Fruit fly (Drosophila melanogaster) whole organism, embryonic: ENCODE results near the gene Kaz1-ORFB.

Source experiments
- Abd-B ChIP-seq: fragments of 200-800 bp; sonication (Bioruptor generic); optimal IDR thresholded peaks from 2 replicates; lab custom pipeline; 2018; ENCODE audit warnings: missing biosample characterization, mild to moderate bottlenecking, missing genetic modification characterization, moderate library complexity
- Blimp-1 ChIP-seq: fragments of 200-800 bp; sonication (Bioruptor generic); optimal IDR thresholded peaks from 3 replicates; lab custom pipeline; 2018; ENCODE audit warnings: missing biosample characterization, missing genetic modification characterization, mild to moderate bottlenecking, moderate library complexity, missing genetic modification reagents
- CG10267 ChIP-seq: fragments of 200-800 bp; sonication (Bioruptor generic); optimal IDR thresholded peaks from 2 replicates; lab custom pipeline; 2018; ENCODE audit warnings: missing biosample characterization, mild to moderate bottlenecking, missing genetic modification characterization, moderate library complexity
- CG11695 ChIP-seq: fragments of 200-800 bp; sonication (Bioruptor generic); IDR thresholded peaks from 3 replicates; pipeline ENCODE4 v1.3.6; 2022; ENCODE audit warnings: missing biosample characterization, missing genetic modification characterization
- CG12071 ChIP-seq: fragments of 200-800 bp; sonication (Bioruptor generic); optimal IDR thresholded peaks from 3 replicates; lab custom pipeline; 2018; ENCODE audit warnings: missing biosample characterization, mild to moderate bottlenecking, missing genetic modification characterization
- CG12219 ChIP-seq: fragments of 200-800 bp; sonication (Bioruptor generic); optimal IDR thresholded peaks from 3 replicates; lab custom pipeline; 2018; ENCODE audit warnings: missing biosample characterization, mild to moderate bottlenecking, missing genetic modification characterization
- CG15601 ChIP-seq: fragments of 200-800 bp; sonication (Bioruptor generic); optimal IDR thresholded peaks from 3 replicates; lab custom pipeline; 2019; ENCODE audit warnings: missing biosample characterization, mild to moderate bottlenecking, missing genetic modification characterization, moderate library complexity
- CG16779 ChIP-seq: fragments of 200-800 bp; sonication (Bioruptor generic); IDR thresholded peaks from 2 replicates; pipeline ENCODE4 v1.3.6; 2022; ENCODE audit warnings: missing biosample characterization, missing genetic modification characterization
- CG17912 ChIP-seq: fragments of 200-800 bp; sonication (Bioruptor generic); optimal IDR thresholded peaks from 2 replicates; lab custom pipeline; 2018; ENCODE audit warnings: missing biosample characterization, mild to moderate bottlenecking, missing genetic modification characterization
- CG3163 ChIP-seq: fragments of 200-800 bp; sonication (Bioruptor generic); optimal IDR thresholded peaks from 3 replicates; lab custom pipeline; 2016; ENCODE audit warnings: missing biosample characterization, missing genetic modification characterization
- CG32772 ChIP-seq: fragments of 200-800 bp; sonication (Bioruptor generic); IDR thresholded peaks from 2 replicates; pipeline ENCODE4 v1.3.6; 2022; ENCODE audit warnings: missing biosample characterization, missing genetic modification characterization
- CG42726 ChIP-seq: fragments of 200-800 bp; sonication (Bioruptor generic); IDR thresholded peaks from 2 replicates; pipeline ENCODE4 v1.3.6; 2022; ENCODE audit warnings: missing biosample characterization, missing genetic modification characterization; ENCODE audit not compliant: partially characterized antibody
- CG4820 ChIP-seq: fragments of 200-800 bp; sonication (Bioruptor generic); optimal IDR thresholded peaks from 3 replicates; lab custom pipeline; 2016; ENCODE audit warnings: missing biosample characterization, missing genetic modification characterization
- CG5953 ChIP-seq: fragments of 200-800 bp; sonication (Bioruptor generic); IDR thresholded peaks from 2 replicates; pipeline ENCODE4 v1.3.6; 2022; ENCODE audit warnings: missing biosample characterization, missing genetic modification characterization
- CG8290 ChIP-seq, 3 experiments: fragments of 200-800 bp; sonication (Bioruptor generic); optimal IDR thresholded peaks; 2 replicates each; lab custom pipeline; 2016 to 2019; ENCODE audit warnings: missing biosample characterization in 3 of 3, missing genetic modification characterization in 3 of 3, mild to moderate bottlenecking in 2 of 3, moderate library complexity in 1 of 3
- D19A ChIP-seq: fragments of 200-800 bp; optimal IDR thresholded peaks from 3 replicates; lab custom pipeline; 2019; ENCODE audit warnings: missing biosample characterization, mild to moderate bottlenecking, missing genetic modification characterization, moderate library complexity
- Dp ChIP-seq: fragments of 200-800 bp; sonication (Bioruptor generic); optimal IDR thresholded peaks from 2 replicates; lab custom pipeline; 2018; ENCODE audit warnings: missing biosample characterization, mild to moderate bottlenecking, missing genetic modification characterization, moderate library complexity
- H2.0 ChIP-seq: fragments of 200-800 bp; sonication (Bioruptor generic); IDR thresholded peaks from 2 replicates; pipeline ENCODE4 v1.3.6; 2022; ENCODE audit warnings: missing biosample characterization, missing genetic modification characterization
- HmgD ChIP-seq: fragments of 200-800 bp; sonication (Bioruptor generic); optimal IDR thresholded peaks from 3 replicates; lab custom pipeline; 2016; ENCODE audit warnings: missing biosample characterization, missing genetic modification characterization
- Jarid2 ChIP-seq: fragments of 200-800 bp; sonication (Bioruptor generic); optimal IDR thresholded peaks from 3 replicates; lab custom pipeline; 2017; ENCODE audit warnings: mild to moderate bottlenecking, missing biosample characterization, missing genetic modification reagents, missing genetic modification characterization
- MTF-1 ChIP-seq: fragments of 200-800 bp; sonication (Bioruptor generic); optimal IDR thresholded peaks from 2 replicates; lab custom pipeline; 2018; ENCODE audit warnings: missing biosample characterization, mild to moderate bottlenecking, missing genetic modification characterization, borderline replicate concordance
- Max ChIP-seq: fragments of 200-800 bp; sonication (Bioruptor generic); optimal IDR thresholded peaks from 2 replicates; lab custom pipeline; 2016; ENCODE audit warnings: missing biosample characterization, mild to moderate bottlenecking, missing genetic modification characterization
- Med ChIP-seq: fragments of 200-800 bp; sonication (Bioruptor generic); peaks from one replicate; lab custom pipeline; 2016; ENCODE audit warnings: missing biosample characterization, missing genetic modification characterization, mild to moderate bottlenecking, inconsistent platforms, moderate library complexity
- NC2β ChIP-seq: fragments of 200-800 bp; sonication (Bioruptor generic); optimal IDR thresholded peaks from 2 replicates; lab custom pipeline; 2016; ENCODE audit warnings: missing biosample characterization, missing genetic modification characterization
- NK7.1 ChIP-seq: fragments of 200-800 bp; sonication (Bioruptor generic); optimal IDR thresholded peaks from 3 replicates; lab custom pipeline; 2016; ENCODE audit warnings: missing biosample characterization, missing genetic modification characterization
- Oaz ChIP-seq: fragments of 200-800 bp; sonication (Bioruptor generic); IDR thresholded peaks from 2 replicates; pipeline ENCODE4 v1.3.6; 2022; ENCODE audit warnings: missing biosample characterization, missing genetic modification characterization
- Rx ChIP-seq: fragments of 200-800 bp; sonication (Bioruptor generic); IDR thresholded peaks from 2 replicates; pipeline ENCODE4 v1.3.6; 2022; ENCODE audit warnings: missing biosample characterization, missing genetic modification characterization
- Sox100B ChIP-seq: fragments of 200-800 bp; sonication (Bioruptor generic); optimal IDR thresholded peaks from 3 replicates; lab custom pipeline; 2018; ENCODE audit warnings: missing biosample characterization, mild to moderate bottlenecking, missing genetic modification characterization
- Trl ChIP-seq, 3 experiments: fragments of >200 bp in 2 of 3; fragments of 200-800 bp in 1 of 3; sonication (Bioruptor generic) in 1 of 3; optimal IDR thresholded peaks; 2 replicates in 1 of 3; 3 replicates in 2 of 3; lab custom pipeline; 2016 to 2017; ENCODE audit warnings: missing biosample characterization in 1 of 3, missing genetic modification characterization in 1 of 3
- al ChIP-seq: fragments of 200-800 bp; sonication (Bioruptor generic); IDR thresholded peaks from 2 replicates; pipeline ENCODE4 v1.3.6; 2022; ENCODE audit warnings: missing biosample characterization, missing genetic modification characterization
- caup ChIP-seq: fragments of 200-800 bp; sonication (Bioruptor generic); optimal IDR thresholded peaks from 3 replicates; lab custom pipeline; 2017; ENCODE audit warnings: missing biosample characterization, mild to moderate bottlenecking, missing genetic modification characterization, moderate library complexity; ENCODE audit not compliant: severe bottlenecking
- chinmo ChIP-seq: fragments of 200-800 bp; sonication (Bioruptor generic); IDR thresholded peaks from 4 replicates; pipeline ENCODE4 v1.3.6; 2022; ENCODE audit warnings: missing biosample characterization, missing genetic modification characterization; ENCODE audit not compliant: partially characterized antibody
- chm ChIP-seq: fragments of 200-800 bp; sonication (Bioruptor generic); IDR thresholded peaks from 2 replicates; pipeline ENCODE4 v1.3.6; 2022; ENCODE audit warnings: missing biosample characterization, missing genetic modification characterization
- ci ChIP-seq: fragments of 200-800 bp; sonication (Bioruptor generic); IDR thresholded peaks from 3 replicates; pipeline ENCODE4 v1.3.6; 2022; ENCODE audit warnings: missing biosample characterization, missing genetic modification characterization
- jumu ChIP-seq: fragments of 200-800 bp; sonication (Bioruptor generic); optimal IDR thresholded peaks from 3 replicates; lab custom pipeline; 2016; ENCODE audit warnings: missing biosample characterization, missing genetic modification characterization
- kni ChIP-seq: fragments of 200-800 bp; sonication (Bioruptor generic); optimal IDR thresholded peaks from 3 replicates; lab custom pipeline; 2017; ENCODE audit warnings: mild to moderate bottlenecking, missing biosample characterization, missing genetic modification reagents, missing genetic modification characterization
- lab ChIP-seq: fragments of 200-800 bp; sonication (Bioruptor generic); optimal IDR thresholded peaks from 3 replicates; lab custom pipeline; 2017; ENCODE audit warnings: missing biosample characterization, missing genetic modification characterization, mild to moderate bottlenecking, moderate library complexity, missing genetic modification reagents
- nom ChIP-seq: fragments of 200-800 bp; sonication (Bioruptor generic); optimal IDR thresholded peaks from 2 replicates; lab custom pipeline; 2017; ENCODE audit warnings: missing biosample characterization, missing genetic modification characterization, mild to moderate bottlenecking, moderate library complexity, missing genetic modification reagents
- onecut ChIP-seq: fragments of 200-800 bp; sonication (Bioruptor generic); IDR thresholded peaks from 2 replicates; pipeline ENCODE4 v1.3.6; 2022; ENCODE audit warnings: missing biosample characterization, missing genetic modification characterization
- org-1 ChIP-seq: fragments of 200-800 bp; sonication (Bioruptor generic); optimal IDR thresholded peaks from 2 replicates; lab custom pipeline; 2017; ENCODE audit warnings: missing biosample characterization, missing genetic modification characterization
- p53 ChIP-seq: fragments of 200-800 bp; sonication (Bioruptor generic); optimal IDR thresholded peaks from 2 replicates; lab custom pipeline; 2016; ENCODE audit warnings: missing biosample characterization, missing genetic modification characterization
- repo ChIP-seq: fragments of 200-800 bp; sonication (Bioruptor generic); optimal IDR thresholded peaks from 2 replicates; lab custom pipeline; 2016; ENCODE audit warnings: missing biosample characterization, missing genetic modification characterization
- row ChIP-seq: fragments of 200-800 bp; sonication (Bioruptor generic); IDR thresholded peaks from 3 replicates; pipeline ENCODE4 v1.3.6; 2022; ENCODE audit warnings: missing biosample characterization, missing genetic modification characterization
- run ChIP-seq: fragments of 200-800 bp; sonication (Bioruptor generic); optimal IDR thresholded peaks from 3 replicates; lab custom pipeline; 2018; ENCODE audit warnings: missing biosample characterization, mild to moderate bottlenecking, missing genetic modification characterization
- slbo ChIP-seq: fragments of 200-800 bp; sonication (Bioruptor generic); IDR thresholded peaks from 2 replicates; pipeline ENCODE4 v1.3.6; 2022; ENCODE audit warnings: missing biosample characterization, missing genetic modification characterization
- tx ChIP-seq: fragments of 200-800 bp; sonication (Bioruptor generic); optimal IDR thresholded peaks from 2 replicates; lab custom pipeline; 2016; ENCODE audit warnings: missing biosample characterization, missing genetic modification characterization
- unpg ChIP-seq: fragments of 200-800 bp; sonication (Bioruptor generic); optimal IDR thresholded peaks from 3 replicates; lab custom pipeline; 2018; ENCODE audit warnings: missing biosample characterization, mild to moderate bottlenecking, missing genetic modification characterization, moderate library complexity
- wek ChIP-seq: fragments of 200-800 bp; sonication (Bioruptor generic); optimal IDR thresholded peaks from 3 replicates; lab custom pipeline; 2018; ENCODE audit warnings: missing biosample characterization, mild to moderate bottlenecking, missing genetic modification characterization, moderate library complexity

The Kaz1-ORFB gene

DNA sequence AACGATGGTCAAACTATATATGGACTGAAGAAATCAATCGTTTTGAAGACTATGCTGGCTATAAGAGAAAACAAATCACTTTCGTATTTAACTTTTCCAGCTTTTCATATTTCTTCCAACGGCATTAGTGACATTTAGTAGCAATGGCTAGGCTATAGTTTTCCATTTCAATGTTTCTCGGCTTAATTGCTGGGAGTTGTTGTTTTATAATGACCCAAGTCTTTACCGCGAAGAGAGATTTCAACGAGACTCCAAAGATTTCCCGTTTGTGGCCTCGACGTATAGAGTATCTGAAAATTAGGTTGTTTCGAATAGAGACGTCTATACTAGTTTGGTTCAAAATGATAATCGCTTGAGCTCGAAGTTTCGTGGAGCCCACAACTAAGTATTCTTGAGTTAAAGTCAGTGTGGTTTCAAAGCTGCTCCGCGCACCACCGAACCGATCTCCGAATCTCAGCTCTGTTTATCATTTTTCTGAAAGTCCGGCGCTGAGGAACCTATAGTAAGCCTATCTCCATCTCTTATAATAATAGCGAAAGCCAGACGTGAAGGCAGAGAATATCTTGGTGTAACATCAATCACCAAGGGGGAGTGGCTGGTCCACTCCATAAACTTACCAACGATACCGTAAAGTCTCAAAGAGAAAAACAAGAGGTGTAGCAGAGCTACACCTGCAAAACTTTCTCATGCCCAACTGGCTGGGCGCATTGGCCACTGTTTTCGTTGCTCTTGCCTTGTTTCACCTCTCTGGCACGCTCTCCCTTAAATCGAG lies 36.7 kb upstream of the Kaz1-ORFB start, which contains the start of gene CG13875 (continued):
- peak; percentile 76 for TF ChIP-seq kni (GFP tag; lab: Kevin White, UChicago)
- TF ChIP-seq run (tag; lab: Kevin White, UChicago): no peak
- no peak for TF ChIP-seq CG12219
- TF ChIP-seq p53 (GFP tag; lab: Kevin White, UChicago): no peak
- no peak for TF ChIP-seq slbo (GFP tag; lab: Robert Waterston, UW)
- TF ChIP-seq Abd-B (GFP tag; lab: Kevin White, UChicago): no peak
- peak; percentile 67 for TF ChIP-seq D19A
- TF ChIP-seq org-1 (GFP tag; lab: Kevin White, UChicago): no peak
- TF ChIP-seq repo (GFP tag; lab: Kevin White, UChicago): no peak
- no peak for TF ChIP-seq onecut (GFP tag; lab: Robert Waterston, UW)
- no peak for TF ChIP-seq MTF-1 (GFP tag; lab: Kevin White, UChicago)
- TF ChIP-seq jumu (GFP tag; lab: Kevin White, UChicago): no peak
- TF ChIP-seq nom (GFP tag; lab: Kevin White, UChicago): peak; percentile 56
- TF ChIP-seq Dp: no peak
- no peak for TF ChIP-seq NC2β (GFP tag; lab: Kevin White, UChicago)
- TF ChIP-seq HmgD: no peak
- TF ChIP-seq lab: peak; percentile 28
- TF ChIP-seq CG4820: no peak
- TF ChIP-seq wek (GFP tag; lab: Kevin White, UChicago): no peak
- peak; percentile 11; the same call in 1 of the 3 replicates for TF ChIP-seq CG11695 (GFP tag; lab: Robert Waterston, UW)
- TF ChIP-seq row: 0 out of 3 replicates have a peak, but pooled peaks have one; percentile 21
- TF ChIP-seq CG10267: no peak
- TF ChIP-seq CG3163 (GFP tag; lab: Kevin White, UChicago): peak; percentile 95
- TF ChIP-seq Sox100B: no peak

DNA sequence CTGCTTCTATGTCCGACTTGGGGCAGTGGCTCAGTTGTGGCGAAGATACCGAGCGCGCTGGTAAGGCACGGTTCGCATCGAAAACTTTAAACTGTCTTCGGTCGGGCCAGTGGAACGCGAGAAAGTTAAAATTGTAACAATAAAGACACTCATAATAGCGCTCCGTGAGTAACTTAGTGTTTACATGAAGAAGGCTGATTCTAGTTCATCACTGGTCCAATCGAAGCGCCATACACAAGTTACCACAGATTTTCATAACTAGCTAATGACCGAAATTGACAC lies 36.2 kb upstream of the Kaz1-ORFB start:
- no peak for TF ChIP-seq Max (GFP tag; lab: Kevin White, UChicago)
- TF ChIP-seq kni (GFP tag; lab: Kevin White, UChicago): peak; percentile 41
- 0 out of 2 replicates have a peak, but pooled peaks have one; percentile 45 for TF ChIP-seq chm (GFP tag; lab: Robert Waterston, UW)
- no peak for TF ChIP-seq p53 (GFP tag; lab: Kevin White, UChicago)
- no peak for TF ChIP-seq CG5953 (GFP tag; lab: Robert Waterston, UW)
- TF ChIP-seq caup (GFP tag; lab: Kevin White, UChicago): peak; percentile 6
- TF ChIP-seq Rx (GFP tag; lab: Robert Waterston, UW): no peak
- TF ChIP-seq ci (GFP tag; lab: Robert Waterston, UW): peak; percentile 1; the same call in 1 of the 3 replicates
- no peak for TF ChIP-seq tx (GFP tag; lab: Kevin White, UChicago)
- no peak for TF ChIP-seq unpg (GFP tag; lab: Kevin White, UChicago)
- peak; percentile 16 for TF ChIP-seq Blimp-1 (GFP tag; lab: Kevin White, UChicago)
- no peak for TF ChIP-seq NK7.1 (GFP tag; lab: Kevin White, UChicago)
- TF ChIP-seq CG32772 (GFP tag; lab: Robert Waterston, UW): no peak
- TF ChIP-seq Med (GFP tag; lab: Kevin White, UChicago): peak; percentile 57
- no peak for TF ChIP-seq CG17912
- no peak for TF ChIP-seq CG15601 (tag; lab: Kevin White, UChicago)
- TF ChIP-seq chinmo (GFP tag; lab: Robert Waterston, UW): 0 out of 4 replicates have a peak, but pooled peaks have one; percentile 3
- peak; percentile 75 for TF ChIP-seq Jarid2 (GFP tag; lab: Kevin White, UChicago)
- TF ChIP-seq CG16779 (GFP tag; lab: Robert Waterston, UW): peak; percentile 41; the same call in 1 of the 2 replicates
- TF ChIP-seq Oaz (GFP tag; lab: Robert Waterston, UW): no peak
- TF ChIP-seq H2.0 (GFP tag; lab: Robert Waterston, UW): no peak
- no peak for TF ChIP-seq CG12071 (GFP tag; lab: Kevin White, UChicago)
- no peak for TF ChIP-seq CG8290 (GFP tag; optimal IDR thresholded peaks at IDR 0.05; lab: Kevin White, UChicago)
- TF ChIP-seq CG8290 (tag; optimal IDR thresholded peaks at IDR 0.05; lab: Kevin White, UChicago): peak in 1 of 2 experiments; percentile 17
- 0 out of 2 replicates have a peak, but pooled peaks have one; percentile 42 for TF ChIP-seq CG42726
- TF ChIP-seq Trl (optimal IDR thresholded peaks at IDR 0.05; lab: Kevin White, UChicago): peak in 1 of 2 experiments; percentile 27
- no peak for TF ChIP-seq Trl (GFP tag; optimal IDR thresholded peaks at IDR 0.05; lab: Kevin White, UChicago)
- TF ChIP-seq al (GFP tag; lab: Robert Waterston, UW): no peak
